Worm (Caenorhabditis elegans) whole organism, L3 larva: ENCODE data around the gene col-41.

Experiments
- aly-2 ChIP-seq: fragments of 150-350 bp; optimal IDR thresholded peaks from 2 replicates; lab custom pipeline; 2014; ENCODE audit warnings: missing biosample characterization, missing genetic modification characterization
- ama-1 ChIP-seq: fragments of 150-350 bp; optimal IDR thresholded peaks from 2 replicates; lab custom pipeline; 2018
- ceh-16 ChIP-seq: sonication (generic microtip); optimal IDR thresholded peaks from 2 replicates; lab custom pipeline; 2017; ENCODE audit warnings: missing biosample characterization, missing genetic modification characterization
- egl-27 ChIP-seq: sonication (generic microtip); optimal IDR thresholded peaks from 4 replicates; lab custom pipeline; 2017; ENCODE audit warnings: missing biosample characterization, missing genetic modification reagents, missing genetic modification characterization
- eor-1 ChIP-seq, 2 experiments: fragments of 150-350 bp; optimal IDR thresholded peaks; 2 replicates each; lab custom pipeline; 2014 to 2018; ENCODE audit warnings: missing biosample characterization in 2 of 2, missing genetic modification characterization in 2 of 2
- jun-1 ChIP-seq: fragments of 150-350 bp; optimal IDR thresholded peaks from 2 replicates; lab custom pipeline; 2014; ENCODE audit warnings: missing biosample characterization, missing genetic modification reagents, missing genetic modification characterization
- nhr-11 ChIP-seq: fragments of 150-350 bp; optimal IDR thresholded peaks from 2 replicates; lab custom pipeline; 2014; ENCODE audit warnings: missing biosample characterization, missing genetic modification characterization
- nhr-12 ChIP-seq: fragments of 150-350 bp; optimal IDR thresholded peaks from 2 replicates; lab custom pipeline; 2014; ENCODE audit warnings: missing biosample characterization, missing genetic modification characterization
- nhr-28 ChIP-seq: fragments of 150-350 bp; optimal IDR thresholded peaks from 2 replicates; lab custom pipeline; 2014; ENCODE audit warnings: missing biosample characterization, missing genetic modification characterization
- snpc-4 ChIP-seq: fragments of 150-350 bp; optimal IDR thresholded peaks from 2 replicates; lab custom pipeline; 2014; ENCODE audit warnings: missing biosample characterization, missing genetic modification characterization
- ztf-11 ChIP-seq: fragments of 150-350 bp; optimal IDR thresholded peaks from 2 replicates; lab custom pipeline; 2014; ENCODE audit warnings: missing biosample characterization, missing genetic modification characterization
- ztf-4 ChIP-seq: fragments of 150-350 bp; optimal IDR thresholded peaks from 2 replicates; lab custom pipeline; 2014; ENCODE audit warnings: missing biosample characterization, missing genetic modification characterization

- TF ChIP-seq ztf-4 (tag; lab: Kevin White, UChicago) (no peak), nhr-11 (tag; lab: Kevin White, UChicago) (no peak), ama-1 (lab: Kevin White, UChicago) (no peak), ztf-11 (tag; lab: Kevin White, UChicago) (no peak), nhr-12 (tag; lab: Kevin White, UChicago) (no peak), nhr-28 (tag; lab: Kevin White, UChicago) (no peak), jun-1 (tag; lab: Kevin White, UChicago) (peak; percentile 91), ceh-16 (tag; lab: Kevin White, UChicago) (no peak), snpc-4 (tag; lab: Kevin White, UChicago) (peak; percentile 94), aly-2 (tag; lab: Kevin White, UChicago) (no peak), eor-1 (tag; optimal IDR thresholded peaks at IDR 0.05; lab: Kevin White, UChicago) (no peak), egl-27 (tag; lab: Kevin White, UChicago) (peak; percentile 31)
Measured at ce11 chrX:15181454-15181853, 5.2 kb upstream of the col-41 start, which contains the start of gene pkhm-2.
